Fruit fly (Drosophila melanogaster) whole organism, embryonic: ENCODE results near the gene alphaSnap.

Experiments used
- ATbp ChIP-seq: fragments of 200-800 bp; sonication (Bioruptor generic); optimal IDR thresholded peaks from 2 replicates; lab custom pipeline; 2017; ENCODE audit warnings: missing biosample characterization, mild to moderate bottlenecking, missing genetic modification characterization, missing genetic modification reagents
- BtbVII ChIP-seq: fragments of 200-800 bp; sonication (Bioruptor generic); optimal IDR thresholded peaks from 3 replicates; lab custom pipeline; 2017; ENCODE audit warnings: missing biosample characterization, mild to moderate bottlenecking, missing genetic modification characterization
- CG10147 ChIP-seq: fragments of 200-800 bp; sonication (Bioruptor generic); optimal IDR thresholded peaks from 2 replicates; lab custom pipeline; 2019; ENCODE audit warnings: missing biosample characterization, mild to moderate bottlenecking, missing genetic modification characterization, moderate library complexity
- CG11696 ChIP-seq: fragments of 200-800 bp; sonication (Bioruptor generic); IDR thresholded peaks from 2 replicates; pipeline ENCODE4 v1.3.6; 2022; ENCODE audit warnings: missing biosample characterization, missing genetic modification characterization
- CG12769 ChIP-seq: fragments of 200-800 bp; sonication (Bioruptor generic); optimal IDR thresholded peaks from 2 replicates; lab custom pipeline; 2019; ENCODE audit warnings: missing biosample characterization, mild to moderate bottlenecking, missing genetic modification characterization, moderate library complexity
- CG15601 ChIP-seq: fragments of 200-800 bp; sonication (Bioruptor generic); optimal IDR thresholded peaks from 3 replicates; lab custom pipeline; 2019; ENCODE audit warnings: missing biosample characterization, mild to moderate bottlenecking, missing genetic modification characterization, moderate library complexity
- CG17361 ChIP-seq: fragments of 200-800 bp; sonication (Bioruptor generic); IDR thresholded peaks from 3 replicates; pipeline ENCODE4 v1.3.6; 2022; ENCODE audit warnings: missing biosample characterization, missing genetic modification characterization
- CG2712 ChIP-seq: fragments of 200-800 bp; optimal IDR thresholded peaks from 3 replicates; lab custom pipeline; 2019; ENCODE audit warnings: missing biosample characterization, mild to moderate bottlenecking, missing genetic modification characterization, moderate library complexity
- CG30020 ChIP-seq: fragments of 200-800 bp; optimal IDR thresholded peaks from 2 replicates; lab custom pipeline; 2019; ENCODE audit warnings: missing biosample characterization, mild to moderate bottlenecking, missing genetic modification characterization, moderate library complexity
- CG4617 ChIP-seq: fragments of 200-800 bp; sonication (Bioruptor generic); optimal IDR thresholded peaks from 3 replicates; lab custom pipeline; 2016; ENCODE audit warnings: missing biosample characterization, missing genetic modification characterization, borderline replicate concordance
- CG6791 ChIP-seq: fragments of 200-800 bp; sonication (Bioruptor generic); IDR thresholded peaks from 3 replicates; pipeline ENCODE4 v1.3.6; 2022; ENCODE audit warnings: missing biosample characterization, missing genetic modification characterization; ENCODE audit not compliant: partially characterized antibody
- CG7556 ChIP-seq: fragments of 200-800 bp; sonication (Bioruptor generic); optimal IDR thresholded peaks from 2 replicates; lab custom pipeline; 2017; ENCODE audit warnings: missing biosample characterization, mild to moderate bottlenecking, missing genetic modification characterization
- CG8281 ChIP-seq: fragments of 200-800 bp; sonication (Bioruptor generic); optimal IDR thresholded peaks from 2 replicates; lab custom pipeline; 2018; ENCODE audit warnings: missing biosample characterization, mild to moderate bottlenecking, missing genetic modification characterization, moderate library complexity
- CG8388 ChIP-seq: fragments of 200-800 bp; sonication (Bioruptor generic); optimal IDR thresholded peaks from 2 replicates; lab custom pipeline; 2019; ENCODE audit warnings: missing biosample characterization, mild to moderate bottlenecking, missing genetic modification characterization, moderate library complexity
- CG9437 ChIP-seq: fragments of 200-800 bp; sonication (Bioruptor generic); optimal IDR thresholded peaks from 2 replicates; lab custom pipeline; 2018; ENCODE audit warnings: missing biosample characterization, mild to moderate bottlenecking, missing genetic modification characterization
- Dbx ChIP-seq: fragments of 200-800 bp; sonication (Bioruptor generic); IDR thresholded peaks from 3 replicates; pipeline ENCODE4 v1.3.6; 2022; ENCODE audit warnings: missing biosample characterization, missing genetic modification characterization
- Dip2 ChIP-seq: fragments of 200-800 bp; sonication (Bioruptor generic); IDR thresholded peaks from 2 replicates; pipeline ENCODE4 v1.3.6; 2022; ENCODE audit warnings: missing biosample characterization, missing genetic modification characterization
- Doc2 ChIP-seq: fragments of 200-800 bp; sonication (Bioruptor generic); IDR thresholded peaks from 2 replicates; pipeline ENCODE4 v1.3.6; 2022; ENCODE audit warnings: missing biosample characterization, missing genetic modification characterization
- E2f1 ChIP-seq: fragments of 200-800 bp; sonication (Bioruptor generic); IDR thresholded peaks from 2 replicates; pipeline ENCODE4 v1.3.6; 2022; ENCODE audit warnings: missing biosample characterization, missing genetic modification characterization
- Eip74EF ChIP-seq, 2 experiments: fragments of 200-800 bp in 1 of 2; fragments of >200 bp in 1 of 2; sonication (Bioruptor generic) in 1 of 2; optimal IDR thresholded peaks; 2 replicates each; lab custom pipeline; 2017 to 2019; ENCODE audit warnings: missing biosample characterization in 2 of 2, missing genetic modification characterization in 2 of 2, mild to moderate bottlenecking in 1 of 2, moderate library complexity in 1 of 2
- H2.0 ChIP-seq: fragments of 200-800 bp; sonication (Bioruptor generic); IDR thresholded peaks from 2 replicates; pipeline ENCODE4 v1.3.6; 2022; ENCODE audit warnings: missing biosample characterization, missing genetic modification characterization
- HLHmδ ChIP-seq: fragments of 200-800 bp; sonication (Bioruptor generic); optimal IDR thresholded peaks from 2 replicates; lab custom pipeline; 2018; ENCODE audit warnings: missing biosample characterization, mild to moderate bottlenecking, missing genetic modification characterization, moderate library complexity
- Lpt ChIP-seq: fragments of >200 bp; optimal IDR thresholded peaks from 2 replicates; lab custom pipeline; 2018; ENCODE audit warnings: missing biosample characterization, missing genetic modification characterization
- MTF-1 ChIP-seq: fragments of 200-800 bp; sonication (Bioruptor generic); optimal IDR thresholded peaks from 2 replicates; lab custom pipeline; 2018; ENCODE audit warnings: missing biosample characterization, mild to moderate bottlenecking, missing genetic modification characterization, borderline replicate concordance
- Side ChIP-seq: fragments of 200-800 bp; sonication (Bioruptor generic); optimal IDR thresholded peaks from 2 replicates; lab custom pipeline; 2016; ENCODE audit warnings: missing biosample characterization, missing genetic modification characterization
- Sox100B ChIP-seq: fragments of 200-800 bp; sonication (Bioruptor generic); optimal IDR thresholded peaks from 3 replicates; lab custom pipeline; 2018; ENCODE audit warnings: missing biosample characterization, mild to moderate bottlenecking, missing genetic modification characterization
- Sry-δ ChIP-seq: fragments of 200-800 bp; sonication (Bioruptor generic); optimal IDR thresholded peaks from 2 replicates; lab custom pipeline; 2016; ENCODE audit warnings: missing biosample characterization, missing genetic modification characterization
- Taf1 ChIP-seq: fragments of 200-800 bp; sonication (Bioruptor generic); IDR thresholded peaks from 2 replicates; pipeline ENCODE4 v1.3.6; 2022; ENCODE audit warnings: missing biosample characterization, missing genetic modification characterization
- Xbp1 ChIP-seq: fragments of 200-800 bp; sonication (Bioruptor generic); optimal IDR thresholded peaks from 3 replicates; lab custom pipeline; 2016; ENCODE audit warnings: missing biosample characterization, mild to moderate bottlenecking, missing genetic modification characterization
- ab ChIP-seq: fragments of 200-800 bp; sonication (Bioruptor generic); optimal IDR thresholded peaks from 2 replicates; lab custom pipeline; 2016; ENCODE audit warnings: missing biosample characterization, missing genetic modification characterization
- ci ChIP-seq: fragments of 200-800 bp; sonication (Bioruptor generic); IDR thresholded peaks from 3 replicates; pipeline ENCODE4 v1.3.6; 2022; ENCODE audit warnings: missing biosample characterization, missing genetic modification characterization
- dm ChIP-seq: fragments of 200-800 bp; sonication (Bioruptor generic); optimal IDR thresholded peaks from 3 replicates; lab custom pipeline; 2016; ENCODE audit warnings: missing biosample characterization, missing genetic modification characterization
- dmrt99B ChIP-seq: fragments of 200-800 bp; sonication (Bioruptor generic); optimal IDR thresholded peaks from 2 replicates; lab custom pipeline; 2018; ENCODE audit warnings: missing biosample characterization, mild to moderate bottlenecking, missing genetic modification characterization, moderate library complexity
- fru ChIP-seq: fragments of >200 bp; optimal IDR thresholded peaks from 2 replicates; lab custom pipeline; 2017
- hb ChIP-seq: fragments of 200-800 bp; sonication (Bioruptor generic); IDR thresholded peaks from 3 replicates; pipeline ENCODE4 v1.3.6; 2022; ENCODE audit warnings: missing biosample characterization, missing genetic modification characterization; ENCODE audit not compliant: partially characterized antibody
- hth ChIP-seq: fragments of >200 bp; optimal IDR thresholded peaks from 2 replicates; lab custom pipeline; 2017; ENCODE audit warnings: inconsistent platforms
- kah ChIP-seq: fragments of 200-800 bp; sonication (Bioruptor generic); optimal IDR thresholded peaks from 2 replicates; lab custom pipeline; 2018; ENCODE audit warnings: missing biosample characterization, mild to moderate bottlenecking, missing genetic modification characterization
- kni ChIP-seq: fragments of 200-800 bp; sonication (Bioruptor generic); optimal IDR thresholded peaks from 3 replicates; lab custom pipeline; 2017; ENCODE audit warnings: mild to moderate bottlenecking, missing biosample characterization, missing genetic modification reagents, missing genetic modification characterization
- knrl ChIP-seq: fragments of 200-800 bp; sonication (Bioruptor generic); IDR thresholded peaks from 3 replicates; pipeline ENCODE4 v1.3.6; 2022; ENCODE audit warnings: missing biosample characterization, missing genetic modification characterization; ENCODE audit not compliant: partially characterized antibody
- lola ChIP-seq, 3 experiments: fragments of >200 bp in 2 of 3; fragments of 200-800 bp in 1 of 3; sonication (Bioruptor generic) in 1 of 3; optimal IDR thresholded peaks; 2 replicates each; lab custom pipeline; 2017 to 2019; ENCODE audit warnings: missing biosample characterization in 3 of 3, missing genetic modification characterization in 3 of 3, mild to moderate bottlenecking in 1 of 3, moderate library complexity in 1 of 3
- otp ChIP-seq: fragments of 200-800 bp; sonication (Bioruptor generic); IDR thresholded peaks from 3 replicates; pipeline ENCODE4, ENCODE4 v1.3.6; 2022; ENCODE audit warnings: missing biosample characterization, missing genetic modification characterization
- pb ChIP-seq: fragments of 200-800 bp; sonication (Bioruptor generic); optimal IDR thresholded peaks from 3 replicates; lab custom pipeline; 2016; ENCODE audit warnings: missing biosample characterization, missing genetic modification characterization
- peb ChIP-seq: fragments of 200-800 bp; sonication (Bioruptor generic); IDR thresholded peaks from 2 replicates; pipeline ENCODE4 v1.3.6; 2022; ENCODE audit warnings: missing biosample characterization, missing genetic modification characterization
- pfk ChIP-seq: fragments of 200-800 bp; sonication (Bioruptor generic); optimal IDR thresholded peaks from 2 replicates; lab custom pipeline; 2018; ENCODE audit warnings: missing biosample characterization, mild to moderate bottlenecking, missing genetic modification characterization, moderate library complexity
- sens-2 ChIP-seq: fragments of 200-800 bp; sonication (Bioruptor generic); IDR thresholded peaks from 2 replicates; pipeline ENCODE4 v1.3.6; 2022; ENCODE audit warnings: missing biosample characterization, missing genetic modification characterization
- slp2 ChIP-seq: fragments of 200-800 bp; sonication (Bioruptor generic); optimal IDR thresholded peaks from 2 replicates; lab custom pipeline; 2016; ENCODE audit warnings: missing biosample characterization, missing genetic modification characterization
- sob ChIP-seq: fragments of 200-800 bp; sonication (Bioruptor generic); IDR thresholded peaks from 2 replicates; pipeline ENCODE4 v1.3.6; 2022; ENCODE audit warnings: missing biosample characterization, missing genetic modification characterization
- tgo ChIP-seq: fragments of 200-800 bp; sonication (Bioruptor generic); IDR thresholded peaks from 3 replicates; pipeline ENCODE4 v1.3.6; 2022; ENCODE audit warnings: missing biosample characterization, missing genetic modification characterization
- tio ChIP-seq: fragments of 200-800 bp; sonication (Bioruptor generic); optimal IDR thresholded peaks from 2 replicates; lab custom pipeline; 2017; ENCODE audit warnings: missing biosample characterization, missing genetic modification characterization, inconsistent platforms
- tll ChIP-seq, 2 experiments: fragments of 200-800 bp in 1 of 2; fragments of >200 bp in 1 of 2; sonication (Bioruptor generic) in 1 of 2; optimal IDR thresholded peaks; 2 replicates each; lab custom pipeline; 2017 to 2019; ENCODE audit warnings: missing biosample characterization in 2 of 2, missing genetic modification characterization in 2 of 2, mild to moderate bottlenecking in 1 of 2, moderate library complexity in 1 of 2

Gene alphaSnap

dm6 chr3L:20302081-20302630, 11.3 kb upstream of the alphaSnap start, which contains the start of gene Pex23 (continued):
- TF ChIP-seq CG10147 (GFP tag; lab: Kevin White, UChicago) (peak; percentile 79), CG2712 (peak; percentile 88), Eip74EF (GFP tag; optimal IDR thresholded peaks at IDR 0.05; lab: Kevin White, UChicago) (no peak), MTF-1 (GFP tag; lab: Kevin White, UChicago) (no peak), HLHmδ (GFP tag; lab: Kevin White, UChicago) (no peak), dm (GFP tag; lab: Kevin White, UChicago) (peak; percentile 45), otp (GFP tag; lab: Robert Waterston, UW) (peak; percentile 59; the same call in 1 of the 3 replicates), CG8281 (tag; lab: Kevin White, UChicago) (peak; percentile 20), pfk (GFP tag; lab: Kevin White, UChicago) (no peak), CG17361 (peak; percentile 82), CG6791 (GFP tag; lab: Robert Waterston, UW) (peak; percentile 95), Taf1 (peak; percentile 59; the same call in 1 of the 2 replicates), Side (GFP tag; lab: Kevin White, UChicago) (peak; percentile 21), tio (GFP tag; lab: Kevin White, UChicago) (no peak), hth (no peak), Dip2 (0 out of 2 replicates have a peak, but pooled peaks have one; percentile 19), Dbx (GFP tag; lab: Robert Waterston, UW) (peak; percentile 79), CG12769 (tag; lab: Kevin White, UChicago) (no peak), CG4617 (GFP tag; lab: Kevin White, UChicago) (peak; percentile 93), sob (GFP tag; lab: Robert Waterston, UW) (peak; percentile 87), Doc2 (GFP tag; lab: Robert Waterston, UW) (no peak), knrl (GFP tag; lab: Robert Waterston, UW) (peak; percentile 99), CG9437 (GFP tag; lab: Kevin White, UChicago) (peak; percentile 60), CG15601 (tag; lab: Kevin White, UChicago) (peak; percentile 86), Lpt (GFP tag; lab: Kevin White, UChicago) (no peak), ci (GFP tag; lab: Robert Waterston, UW) (peak; percentile 71), dmrt99B (tag; lab: Kevin White, UChicago) (no peak), ATbp (GFP tag; lab: Kevin White, UChicago) (peak; percentile 35), peb (GFP tag; lab: Robert Waterston, UW) (peak; percentile 77), lola (GFP tag; optimal IDR thresholded peaks at IDR 0.05; lab: Kevin White, UChicago) (peak in 1 of 3 experiments; percentile 80), Sry-δ (peak; percentile 98), Sox100B (GFP tag; lab: Kevin White, UChicago) (no peak), CG8388 (GFP tag; lab: Kevin White, UChicago) (peak; percentile 74), pb (no peak), H2.0 (GFP tag; lab: Robert Waterston, UW) (peak; percentile 71), hb (peak; percentile 97), ab (GFP tag; lab: Kevin White, UChicago) (peak; percentile 34), slp2 (peak; percentile 30), kah (GFP tag; lab: Kevin White, UChicago) (peak; percentile 16), CG30020 (tag; lab: Kevin White, UChicago) (peak; percentile 84), tgo (peak; percentile 81), sens-2 (GFP tag; lab: Robert Waterston, UW) (no peak), CG11696 (peak; percentile 20; the same call in 1 of the 2 replicates), CG7556 (peak; percentile 69), Xbp1 (GFP tag; lab: Kevin White, UChicago) (peak; percentile 92), kni (GFP tag; lab: Kevin White, UChicago) (no peak), BtbVII (GFP tag; lab: Kevin White, UChicago) (peak; percentile 53), fru (lab: Kevin White, UChicago) (no peak), E2f1 (GFP tag; lab: Robert Waterston, UW) (peak; percentile 82), tll (GFP tag; optimal IDR thresholded peaks at IDR 0.05; lab: Kevin White, UChicago) (peak; percentile 62 to 69)
